1 fruit fly cellular context compared by ENCODE assay signal in the genomic region with DNA sequence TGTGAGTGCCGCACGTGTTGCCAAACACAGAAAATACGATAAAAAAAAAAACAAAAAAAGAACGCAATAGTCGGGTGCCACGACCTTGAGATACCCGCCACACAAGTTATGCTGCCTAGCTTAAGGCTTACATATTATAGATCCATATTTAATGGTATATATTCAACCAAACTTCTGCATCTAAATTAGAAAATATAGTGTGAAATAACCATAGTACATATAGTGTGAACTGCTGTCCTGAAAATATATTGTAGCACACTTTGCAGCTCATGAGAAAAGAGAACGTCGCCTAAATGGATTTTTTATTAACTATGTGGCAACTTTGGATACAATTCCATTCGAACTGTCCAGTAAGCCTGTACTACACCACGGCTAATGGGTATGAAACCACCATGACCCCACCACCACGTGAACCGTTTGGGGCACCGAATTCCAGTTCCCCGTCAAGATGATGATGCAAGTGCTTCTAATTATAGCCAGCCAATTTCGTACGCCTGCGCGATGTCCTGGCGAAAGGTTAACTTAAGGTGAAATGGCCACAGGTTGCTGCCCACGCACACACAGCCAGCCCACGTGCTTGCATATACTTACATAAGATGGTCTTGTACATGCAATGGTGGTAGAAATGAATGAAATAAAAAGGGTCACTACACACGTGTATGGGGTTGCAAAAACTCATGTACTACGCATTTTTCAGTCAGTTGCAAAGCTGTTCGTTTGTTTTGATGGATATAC.
A peak's percentile ranks its signal among the peaks of the same experiment; 100 is the strongest.
TF ChIP-seq lines count a peak whose summit lies in the region.

No protein-coding gene starts in this region.

TF ChIP-seq in whole organism, embryonic, 481 proteins besides CTCF, POLR2A, EP300 and RAD21 (continued from another document and continues in another):
- TF ChIP-seq CG2678 (tag; optimal IDR thresholded peaks at IDR 0.05; lab: Kevin White, UChicago), result peak; percentile 90
- no peak for TF ChIP-seq CG2129 (GFP tag; IDR thresholded peaks at IDR 0.05; lab: Robert Waterston, UW; ENCODE audit: partially characterized antibody)
- TF ChIP-seq CG13287 (GFP tag; IDR thresholded peaks at IDR 0.05; lab: Robert Waterston, UW; ENCODE audit: partially characterized antibody), result no peak
- TF ChIP-seq Eip74EF (GFP tag; optimal IDR thresholded peaks at IDR 0.05; lab: Kevin White, UChicago), result peak in 1 of 2 experiments; percentile 70
- peak; percentile 33; the same call in 1 of the 2 replicates for TF ChIP-seq CG17328 (GFP tag; IDR thresholded peaks at IDR 0.05; lab: Robert Waterston, UW)
- peak; percentile 63 for TF ChIP-seq eyg (GFP tag; optimal IDR thresholded peaks at IDR 0.05; lab: Kevin White, UChicago)
- TF ChIP-seq Fer2 (tag; optimal IDR thresholded peaks at IDR 0.05; lab: Kevin White, UChicago), result peak; percentile 26
- peak; percentile 42 for TF ChIP-seq mirr (GFP tag; optimal IDR thresholded peaks at IDR 0.05; lab: Kevin White, UChicago)
- TF ChIP-seq hkb (optimal IDR thresholded peaks at IDR 0.05; lab: Kevin White, UChicago), result no peak
- peak; percentile 70 for TF ChIP-seq hkb (GFP tag; IDR thresholded peaks at IDR 0.05; lab: Robert Waterston, UW)
- TF ChIP-seq Hmr (GFP tag; optimal IDR thresholded peaks at IDR 0.05; lab: Kevin White, UChicago), result peak; percentile 90
- TF ChIP-seq chif (GFP tag; optimal IDR thresholded peaks at IDR 0.05; lab: Kevin White, UChicago), result peak; percentile 59 to 84
- no peak for TF ChIP-seq Scr (GFP tag; IDR thresholded peaks at IDR 0.05; lab: Robert Waterston, UW; ENCODE audit: partially characterized antibody)
- TF ChIP-seq bbx (GFP tag; IDR thresholded peaks at IDR 0.05; lab: Robert Waterston, UW; ENCODE audit: partially characterized antibody), result no peak
- no peak for TF ChIP-seq mld (GFP tag; IDR thresholded peaks at IDR 0.05; lab: Robert Waterston, UW; ENCODE audit: partially characterized antibody)
- peak; percentile 56 for TF ChIP-seq CG14710 (tag; optimal IDR thresholded peaks at IDR 0.05; lab: Kevin White, UChicago)
- no peak for TF ChIP-seq pita (GFP tag; optimal IDR thresholded peaks at IDR 0.05; lab: Kevin White, UChicago)
- peak; percentile 74 for TF ChIP-seq Ptx1 (GFP tag; IDR thresholded peaks at IDR 0.05; lab: Robert Waterston, UW)
- no peak for TF ChIP-seq prd (optimal IDR thresholded peaks at IDR 0.05; lab: Kevin White, UChicago)
- peak; percentile 72; the same call in 2 of the 3 replicates for TF ChIP-seq prd (GFP tag; IDR thresholded peaks at IDR 0.05; lab: Robert Waterston, UW)
- TF ChIP-seq crp (GFP tag; optimal IDR thresholded peaks at IDR 0.05; lab: Kevin White, UChicago), result peak in 1 of 2 experiments; percentile 22
- TF ChIP-seq phol (tag; optimal IDR thresholded peaks at IDR 0.05; lab: Kevin White, UChicago), result peak; percentile 77
- TF ChIP-seq wdn (GFP tag; IDR thresholded peaks at IDR 0.05; lab: Robert Waterston, UW), result 0 out of 2 replicates have a peak, but pooled peaks have one; percentile 27
- no peak for TF ChIP-seq Sry-β (GFP tag; optimal IDR thresholded peaks at IDR 0.05; lab: Kevin White, UChicago)
- TF ChIP-seq abd-A (tag; optimal IDR thresholded peaks at IDR 0.05; lab: Kevin White, UChicago), result peak; percentile 32
- no peak for TF ChIP-seq CG33557 (GFP tag; optimal IDR thresholded peaks at IDR 0.05; lab: Kevin White, UChicago)
- no peak for TF ChIP-seq z (GFP tag; IDR thresholded peaks at IDR 0.05; lab: Robert Waterston, UW)
- peak; percentile 38 for TF ChIP-seq NC2α (GFP tag; optimal IDR thresholded peaks at IDR 0.05; lab: Kevin White, UChicago)
- TF ChIP-seq gro (GFP tag; optimal IDR thresholded peaks at IDR 0.05; lab: Kevin White, UChicago), result peak; percentile 79
- TF ChIP-seq CG3995 (GFP tag; optimal IDR thresholded peaks at IDR 0.05; lab: Kevin White, UChicago), result peak; percentile 14
- peak; percentile 82 for TF ChIP-seq CG13424 (tag; optimal IDR thresholded peaks at IDR 0.05; lab: Kevin White, UChicago)
- TF ChIP-seq stc (GFP tag; IDR thresholded peaks at IDR 0.05; lab: Robert Waterston, UW), result peak; percentile 70
- no peak for TF ChIP-seq zf30C (GFP tag; optimal IDR thresholded peaks at IDR 0.05; lab: Kevin White, UChicago)
- peak; percentile 82 for TF ChIP-seq Oli (tag; optimal IDR thresholded peaks at IDR 0.05; lab: Kevin White, UChicago)
- no peak for TF ChIP-seq GATAe (GFP tag; conservative IDR thresholded peaks at IDR 0.05; lab: Robert Waterston, UW)
- no peak for TF ChIP-seq pros (GFP tag; optimal IDR thresholded peaks at IDR 0.05; lab: Kevin White, UChicago)
- TF ChIP-seq Hsf (GFP tag; optimal IDR thresholded peaks at IDR 0.05; lab: Kevin White, UChicago), result peak; percentile 74
- no peak for TF ChIP-seq pzg (GFP tag; optimal IDR thresholded peaks at IDR 0.05; lab: Kevin White, UChicago)
- peak; percentile 39; the same call in 1 of the 2 replicates for TF ChIP-seq Taf1 (GFP tag; IDR thresholded peaks at IDR 0.05; lab: Robert Waterston, UW)
- TF ChIP-seq Dref (GFP tag; IDR thresholded peaks at IDR 0.05; lab: Robert Waterston, UW), result no peak
- peak; percentile 78 for TF ChIP-seq CG3281 (GFP tag; optimal IDR thresholded peaks at IDR 0.05; lab: Kevin White, UChicago)
- TF ChIP-seq CG2889 (GFP tag; IDR thresholded peaks at IDR 0.05; lab: Robert Waterston, UW), result peak; percentile 45; the same call in 1 of the 3 replicates
- TF ChIP-seq CG14014 (GFP tag; IDR thresholded peaks at IDR 0.05; lab: Robert Waterston, UW), result peak; percentile 64
- TF ChIP-seq CG8924 (tag; optimal IDR thresholded peaks at IDR 0.05; lab: Kevin White, UChicago), result peak; percentile 76
- peak; percentile 44; the same call in 1 of the 2 replicates for TF ChIP-seq NFAT (GFP tag; IDR thresholded peaks at IDR 0.05; lab: Robert Waterston, UW)
- no peak for TF ChIP-seq CG15479 (GFP tag; optimal IDR thresholded peaks at IDR 0.05; lab: Kevin White, UChicago)
- TF ChIP-seq Med (GFP tag; lab: Kevin White, UChicago), result peak; percentile 94
- no peak for TF ChIP-seq CG17802 (tag; optimal IDR thresholded peaks at IDR 0.05; lab: Kevin White, UChicago)
- no peak for TF ChIP-seq knrl (GFP tag; IDR thresholded peaks at IDR 0.05; lab: Robert Waterston, UW; ENCODE audit: partially characterized antibody)
- no peak for TF ChIP-seq ham (GFP tag; IDR thresholded peaks at IDR 0.05; lab: Robert Waterston, UW)
- peak; percentile 52 for TF ChIP-seq CG6272 (GFP tag; IDR thresholded peaks at IDR 0.05; lab: Robert Waterston, UW)
- peak; percentile 45 for TF ChIP-seq CrebB (tag; optimal IDR thresholded peaks at IDR 0.05; lab: Kevin White, UChicago)
- TF ChIP-seq Awh (GFP tag; IDR thresholded peaks at IDR 0.05; lab: Robert Waterston, UW), result no peak
- no peak for TF ChIP-seq CkIIα-i1 (GFP tag; IDR thresholded peaks at IDR 0.05; lab: Robert Waterston, UW)
- TF ChIP-seq chm (GFP tag; IDR thresholded peaks at IDR 0.05; lab: Robert Waterston, UW), result peak; percentile 54; the same call in 1 of the 2 replicates
- TF ChIP-seq Max (GFP tag; optimal IDR thresholded peaks at IDR 0.05; lab: Kevin White, UChicago), result peak; percentile 81
- TF ChIP-seq aop (GFP tag; IDR thresholded peaks at IDR 0.05; lab: Robert Waterston, UW), result no peak
- TF ChIP-seq pum (GFP tag; optimal IDR thresholded peaks at IDR 0.05; lab: Kevin White, UChicago), result peak; percentile 72
- peak; percentile 18 for TF ChIP-seq CG4707 (GFP tag; optimal IDR thresholded peaks at IDR 0.05; lab: Kevin White, UChicago)
- TF ChIP-seq CG10543 (GFP tag; optimal IDR thresholded peaks at IDR 0.05; lab: Kevin White, UChicago), result peak; percentile 65
- peak; percentile 35 for TF ChIP-seq CG12236 (GFP tag; optimal IDR thresholded peaks at IDR 0.05; lab: Kevin White, UChicago)
- peak; percentile 48 for TF ChIP-seq disco-r (GFP tag; optimal IDR thresholded peaks at IDR 0.05; lab: Kevin White, UChicago)
- TF ChIP-seq odd (GFP tag; optimal IDR thresholded peaks at IDR 0.05; lab: Kevin White, UChicago), result peak; percentile 74
- peak; percentile 81 for TF ChIP-seq CG9609 (GFP tag; optimal IDR thresholded peaks at IDR 0.05; lab: Kevin White, UChicago)
- TF ChIP-seq HLH54F (GFP tag; optimal IDR thresholded peaks at IDR 0.05; lab: Kevin White, UChicago), result peak; percentile 79
- TF ChIP-seq CG13624 (GFP tag; optimal IDR thresholded peaks at IDR 0.05; lab: Kevin White, UChicago), result peak; percentile 93
- TF ChIP-seq Xrp1 (GFP tag; IDR thresholded peaks at IDR 0.05; lab: Robert Waterston, UW), result peak; percentile 76
- TF ChIP-seq CG9797 (GFP tag; optimal IDR thresholded peaks at IDR 0.05; lab: Kevin White, UChicago), result no peak
- 0 out of 3 replicates have a peak, but pooled peaks have one; percentile 51 for TF ChIP-seq Mrtf (GFP tag; IDR thresholded peaks at IDR 0.05; lab: Robert Waterston, UW)
- no peak for TF ChIP-seq CG4617 (GFP tag; optimal IDR thresholded peaks at IDR 0.05; lab: Kevin White, UChicago; ENCODE audit: borderline replicate concordance)
- peak; percentile 65 for TF ChIP-seq BtbVII (GFP tag; optimal IDR thresholded peaks at IDR 0.05; lab: Kevin White, UChicago)
- TF ChIP-seq Dll (GFP tag; IDR thresholded peaks at IDR 0.05; lab: Robert Waterston, UW; ENCODE audit: partially characterized antibody), result no peak
- no peak for TF ChIP-seq CG7745 (tag; optimal IDR thresholded peaks at IDR 0.05; lab: Kevin White, UChicago)
- peak; percentile 44 for TF ChIP-seq ttk (GFP tag; IDR thresholded peaks at IDR 0.05; lab: Robert Waterston, UW)
- TF ChIP-seq al (GFP tag; IDR thresholded peaks at IDR 0.05; lab: Robert Waterston, UW), result peak; percentile 51; the same call in 1 of the 2 replicates
- no peak for TF ChIP-seq stwl (tag; optimal IDR thresholded peaks at IDR 0.05; lab: Kevin White, UChicago)
- peak; percentile 62; the same call in 1 of the 2 replicates for TF ChIP-seq Ada2b (GFP tag; IDR thresholded peaks at IDR 0.05; lab: Robert Waterston, UW)
- TF ChIP-seq Hr3 (GFP tag; optimal IDR thresholded peaks at IDR 0.05; lab: Kevin White, UChicago), result peak; percentile 67
- TF ChIP-seq PHDP (tag; optimal IDR thresholded peaks at IDR 0.05; lab: Kevin White, UChicago), result peak; percentile 75
- peak; percentile 58 for TF ChIP-seq Blimp-1 (GFP tag; optimal IDR thresholded peaks at IDR 0.05; lab: Kevin White, UChicago)
- peak; percentile 74 for TF ChIP-seq CG17385 (GFP tag; optimal IDR thresholded peaks at IDR 0.05; lab: Kevin White, UChicago)
- TF ChIP-seq tin (GFP tag; optimal IDR thresholded peaks at IDR 0.05; lab: Kevin White, UChicago), result peak; percentile 67
- TF ChIP-seq Atf6 (GFP tag; IDR thresholded peaks at IDR 0.05; lab: Robert Waterston, UW), result peak; percentile 78
- peak; percentile 46; the same call in 1 of the 2 replicates for TF ChIP-seq H2.0 (GFP tag; IDR thresholded peaks at IDR 0.05; lab: Robert Waterston, UW)
- no peak for TF ChIP-seq h (optimal IDR thresholded peaks at IDR 0.05; lab: Kevin White, UChicago)
- TF ChIP-seq CG31224 (GFP tag; IDR thresholded peaks at IDR 0.05; lab: Robert Waterston, UW), result no peak
- TF ChIP-seq bab2 (GFP tag; optimal IDR thresholded peaks at IDR 0.05; lab: Kevin White, UChicago), result peak; percentile 83
- peak; percentile 72; the same call in 2 of the 3 replicates for TF ChIP-seq Dbx (GFP tag; IDR thresholded peaks at IDR 0.05; lab: Robert Waterston, UW)
- peak; percentile 77 for TF ChIP-seq ewg (GFP tag; optimal IDR thresholded peaks at IDR 0.05; lab: Kevin White, UChicago)
- no peak for TF ChIP-seq hb (GFP tag; IDR thresholded peaks at IDR 0.05; lab: Robert Waterston, UW; ENCODE audit: partially characterized antibody)
- TF ChIP-seq Stat92E (GFP tag; optimal IDR thresholded peaks at IDR 0.05; lab: Kevin White, UChicago), result no peak
- TF ChIP-seq tgo (GFP tag; IDR thresholded peaks at IDR 0.05; lab: Robert Waterston, UW), result peak; percentile 69
- peak; percentile 32 for TF ChIP-seq CG1792 (GFP tag; optimal IDR thresholded peaks at IDR 0.05; lab: Kevin White, UChicago)
- peak; percentile 44 for TF ChIP-seq tap (tag; optimal IDR thresholded peaks at IDR 0.05; lab: Kevin White, UChicago)
- TF ChIP-seq nau (GFP tag; optimal IDR thresholded peaks at IDR 0.05; lab: Kevin White, UChicago), result peak; percentile 60
- TF ChIP-seq Sry-δ (GFP tag; optimal IDR thresholded peaks at IDR 0.05; lab: Kevin White, UChicago), result peak; percentile 9
- no peak for TF ChIP-seq sens-2 (GFP tag; IDR thresholded peaks at IDR 0.05; lab: Robert Waterston, UW)
- TF ChIP-seq CG18619 (GFP tag; optimal IDR thresholded peaks at IDR 0.05; lab: Kevin White, UChicago), result peak; percentile 77
- peak; percentile 71 for TF ChIP-seq pnt (GFP tag; optimal IDR thresholded peaks at IDR 0.05; lab: Kevin White, UChicago)
- TF ChIP-seq oc (tag; optimal IDR thresholded peaks at IDR 0.05; lab: Kevin White, UChicago), result peak; percentile 11
- TF ChIP-seq dimm (GFP tag; IDR thresholded peaks at IDR 0.05; lab: Robert Waterston, UW), result 0 out of 2 replicates have a peak, but pooled peaks have one; percentile 24
- no peak for TF ChIP-seq gt (GFP tag; IDR thresholded peaks at IDR 0.05; lab: Robert Waterston, UW)
- peak; percentile 56 for TF ChIP-seq gcm (GFP tag; optimal IDR thresholded peaks at IDR 0.05; lab: Kevin White, UChicago)
- peak; percentile 78 for TF ChIP-seq org-1 (GFP tag; optimal IDR thresholded peaks at IDR 0.05; lab: Kevin White, UChicago)
- peak; percentile 86 for TF ChIP-seq mam (GFP tag; optimal IDR thresholded peaks at IDR 0.05; lab: Kevin White, UChicago)
- TF ChIP-seq CG2712 (tag; optimal IDR thresholded peaks at IDR 0.05; lab: Kevin White, UChicago), result peak; percentile 77
- TF ChIP-seq Spps (tag; optimal IDR thresholded peaks at IDR 0.05; lab: Kevin White, UChicago), result peak; percentile 10
- peak; percentile 49; the same call in 1 of the 2 replicates for TF ChIP-seq CG3847 (GFP tag; IDR thresholded peaks at IDR 0.05; lab: Robert Waterston, UW)
- TF ChIP-seq cg (GFP tag; optimal IDR thresholded peaks at IDR 0.05; lab: Kevin White, UChicago), result peak; percentile 84
- TF ChIP-seq BEAF-32 (GFP tag; optimal IDR thresholded peaks at IDR 0.05; lab: Kevin White, UChicago), result no peak
- peak; percentile 55 for TF ChIP-seq CG3407 (GFP tag; optimal IDR thresholded peaks at IDR 0.05; lab: Kevin White, UChicago)
- peak; percentile 42 for TF ChIP-seq CG3838 (GFP tag; optimal IDR thresholded peaks at IDR 0.05; lab: Kevin White, UChicago)
- TF ChIP-seq exex (tag; optimal IDR thresholded peaks at IDR 0.05; lab: Kevin White, UChicago), result no peak
- peak; percentile 45; the same call in 2 of the 3 replicates for TF ChIP-seq B-H1 (GFP tag; IDR thresholded peaks at IDR 0.05; lab: Robert Waterston, UW)
- TF ChIP-seq Optix (GFP tag; IDR thresholded peaks at IDR 0.05; lab: Robert Waterston, UW), result peak; percentile 45; the same call in 1 of the 3 replicates
- peak; percentile 66 for TF ChIP-seq CG8089 (GFP tag; optimal IDR thresholded peaks at IDR 0.05; lab: Kevin White, UChicago)
- peak; percentile 43 for TF ChIP-seq sima (GFP tag; optimal IDR thresholded peaks at IDR 0.05; lab: Kevin White, UChicago)
- TF ChIP-seq Asciz (GFP tag; optimal IDR thresholded peaks at IDR 0.05; lab: Kevin White, UChicago), result no peak
- TF ChIP-seq CG6175 (GFP tag; IDR thresholded peaks at IDR 0.05; lab: Robert Waterston, UW), result peak; percentile 49; the same call in 1 of the 3 replicates
- no peak for TF ChIP-seq bigmax (GFP tag; optimal IDR thresholded peaks at IDR 0.05; lab: Kevin White, UChicago)
